Fruit fly (Drosophila melanogaster): ENCODE measurements around the gene CG15784.

CG15784 gene

DNA sequence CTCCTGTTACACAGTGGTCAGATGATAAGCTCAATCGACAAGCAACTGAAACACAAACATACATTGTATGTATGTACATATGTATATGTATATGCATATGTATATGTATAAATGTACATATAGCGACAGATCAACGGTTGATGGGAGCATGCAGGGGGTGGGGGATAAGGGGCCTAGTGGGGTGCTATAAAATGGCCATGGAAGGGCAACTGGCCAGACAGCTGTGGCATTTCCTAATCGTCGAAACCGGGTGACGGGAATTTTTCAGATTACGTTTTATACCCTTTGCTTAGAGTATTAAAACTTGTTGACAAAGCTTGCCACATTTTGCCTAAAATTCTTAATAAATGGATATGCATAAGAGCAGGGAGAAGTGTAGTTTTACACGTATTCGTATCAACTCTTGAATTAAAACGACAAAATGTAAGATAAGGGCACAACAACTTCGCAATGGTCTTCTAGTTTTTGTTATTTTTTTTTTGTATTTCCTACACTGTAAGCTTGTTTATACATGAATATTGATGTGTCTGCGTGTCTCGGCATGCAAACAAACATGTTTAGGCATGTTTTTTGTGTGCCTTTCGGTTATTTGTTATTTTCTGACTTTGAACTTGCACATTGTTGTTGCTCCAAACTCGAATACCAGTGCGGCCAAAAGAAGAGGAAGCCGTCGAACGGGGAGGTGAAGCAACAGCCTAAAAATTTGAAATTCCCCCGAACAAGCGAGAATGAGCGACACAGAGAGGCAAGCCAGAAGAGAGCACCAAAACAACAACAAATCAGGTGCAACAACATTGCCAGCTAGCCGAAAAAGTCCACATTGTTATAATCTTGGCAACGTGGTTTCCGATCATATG, 10.1 kb upstream of the CG15784 start (continued):
- TF ChIP-seq tio (GFP tag; optimal IDR thresholded peaks at IDR 0.05): peak; percentile 60
- peak; percentile 80 for TF ChIP-seq CG15269 (tag; optimal IDR thresholded peaks at IDR 0.05)
- TF ChIP-seq pros (GFP tag; optimal IDR thresholded peaks at IDR 0.05): no peak
- no peak for TF ChIP-seq HLHmδ (GFP tag; optimal IDR thresholded peaks at IDR 0.05)
- TF ChIP-seq CG7556 (GFP tag; optimal IDR thresholded peaks at IDR 0.05): peak; percentile 79
- TF ChIP-seq CG14667 (GFP tag; IDR thresholded peaks at IDR 0.05): no peak; the same call in 1 of the 2 replicates
- peak; percentile 15 for TF ChIP-seq CG17186 (GFP tag; optimal IDR thresholded peaks at IDR 0.05)
- peak; percentile 60 for TF ChIP-seq CG16863 (GFP tag; optimal IDR thresholded peaks at IDR 0.05)
- peak; percentile 64 for TF ChIP-seq danr (GFP tag; IDR thresholded peaks at IDR 0.05)
- peak; percentile 66 for TF ChIP-seq odd (GFP tag; optimal IDR thresholded peaks at IDR 0.05)
- peak; percentile 78 for TF ChIP-seq jumu (GFP tag; optimal IDR thresholded peaks at IDR 0.05)
- no peak for TF ChIP-seq CG15479 (GFP tag; optimal IDR thresholded peaks at IDR 0.05)
- TF ChIP-seq Neu2 (GFP tag; optimal IDR thresholded peaks at IDR 0.05; ENCODE audit: borderline replicate concordance): no peak
- TF ChIP-seq lbe (GFP tag; optimal IDR thresholded peaks at IDR 0.05): no peak
- peak; percentile 10 for TF ChIP-seq CG7987 (GFP tag; optimal IDR thresholded peaks at IDR 0.05)
- TF ChIP-seq salm (tag; optimal IDR thresholded peaks at IDR 0.05): peak; percentile 59
- peak; percentile 53 for TF ChIP-seq CG31224 (GFP tag; IDR thresholded peaks at IDR 0.05)
- peak; percentile 67; the same call in 1 of the 2 replicates for TF ChIP-seq CG11247 (GFP tag; IDR thresholded peaks at IDR 0.05)
- TF ChIP-seq pb (GFP tag; optimal IDR thresholded peaks at IDR 0.05): peak; percentile 70
- no peak for TF ChIP-seq CG6791 (GFP tag; IDR thresholded peaks at IDR 0.05; ENCODE audit: partially characterized antibody)
- no peak for TF ChIP-seq CG7271 (tag; optimal IDR thresholded peaks at IDR 0.05)
- no peak for TF ChIP-seq CG3995 (GFP tag; optimal IDR thresholded peaks at IDR 0.05)
- peak; percentile 6 for TF ChIP-seq CG14965 (GFP tag; optimal IDR thresholded peaks at IDR 0.05; ENCODE audit: borderline replicate concordance)
- peak; percentile 68 for TF ChIP-seq oc (tag; optimal IDR thresholded peaks at IDR 0.05)
- peak; percentile 60 for TF ChIP-seq Asciz (GFP tag; optimal IDR thresholded peaks at IDR 0.05)
- peak; percentile 76 for TF ChIP-seq CG5953 (GFP tag; IDR thresholded peaks at IDR 0.05)
- TF ChIP-seq NK7.1 (GFP tag; optimal IDR thresholded peaks at IDR 0.05): peak; percentile 20
- TF ChIP-seq dmrt99B (tag; optimal IDR thresholded peaks at IDR 0.05): peak; percentile 87
- TF ChIP-seq crc (GFP tag; optimal IDR thresholded peaks at IDR 0.05): peak; percentile 71
- peak; percentile 87 for TF ChIP-seq CG12769 (tag; optimal IDR thresholded peaks at IDR 0.05)
- no peak for TF ChIP-seq Dll (GFP tag; IDR thresholded peaks at IDR 0.05; ENCODE audit: partially characterized antibody)
- TF ChIP-seq CG8281 (tag; optimal IDR thresholded peaks at IDR 0.05): peak; percentile 64
- TF ChIP-seq CG5180 (GFP tag; optimal IDR thresholded peaks at IDR 0.05): peak; percentile 61
- TF ChIP-seq Dip2 (GFP tag; IDR thresholded peaks at IDR 0.05): no peak
- TF ChIP-seq CG33213 (GFP tag; optimal IDR thresholded peaks at IDR 0.05): peak; percentile 39
- TF ChIP-seq Sin3A (optimal IDR thresholded peaks at IDR 0.05): no peak
- TF ChIP-seq Ravus (GFP tag; IDR thresholded peaks at IDR 0.05): peak; percentile 58
- TF ChIP-seq CG13287 (GFP tag; IDR thresholded peaks at IDR 0.05; ENCODE audit: partially characterized antibody): peak; percentile 34; the same call in 1 of the 2 replicates
- TF ChIP-seq CG18619 (GFP tag; optimal IDR thresholded peaks at IDR 0.05): peak; percentile 72
- no peak for TF ChIP-seq Doc2 (GFP tag; IDR thresholded peaks at IDR 0.05)
- no peak for TF ChIP-seq Elba2 (GFP tag; optimal IDR thresholded peaks at IDR 0.05)
- TF ChIP-seq stc (GFP tag; IDR thresholded peaks at IDR 0.05): peak; percentile 81
- no peak for TF ChIP-seq CG2202 (tag; optimal IDR thresholded peaks at IDR 0.05)
- TF ChIP-seq stwl (tag; optimal IDR thresholded peaks at IDR 0.05): no peak
- TF ChIP-seq lov (optimal IDR thresholded peaks at IDR 0.05): no peak
- 0 out of 3 replicates have a peak, but pooled peaks have one; percentile 68 for TF ChIP-seq lov (GFP tag; IDR thresholded peaks at IDR 0.05)
- no peak for TF ChIP-seq hth (optimal IDR thresholded peaks at IDR 0.05)
- no peak for TF ChIP-seq jing (GFP tag; optimal IDR thresholded peaks at IDR 0.05)
